Worm (Caenorhabditis elegans) whole organism, L1 larva: ENCODE measurements around the gene R102.2.
A peak's percentile ranks its signal among the peaks of the same experiment; 100 is the strongest.

ENCODE experiments used
- C16A3.4 ChIP-seq: fragments of 150-350 bp; optimal IDR thresholded peaks from 2 replicates; lab custom pipeline; 2014; ENCODE audit warnings: missing biosample characterization, missing genetic modification characterization
- Y116A8C.19 ChIP-seq: sonication (generic microtip); optimal IDR thresholded peaks from 2 replicates; lab custom pipeline; 2016; ENCODE audit warnings: missing compliant biosample characterization, missing genetic modification characterization, borderline replicate concordance
- blmp-1 ChIP-seq: fragments of 150-350 bp; optimal IDR thresholded peaks from 2 replicates; lab custom pipeline; 2014; ENCODE audit warnings: missing biosample characterization, missing genetic modification characterization
- ceh-63 ChIP-seq: fragments of 200-800 bp; sonication (Bioruptor generic); optimal IDR thresholded peaks from 2 replicates; lab custom pipeline; 2018; ENCODE audit warnings: mild to moderate bottlenecking, missing genetic modification characterization, missing compliant biosample characterization
- ceh-82 ChIP-seq, 3 experiments: fragments of 150-350 bp in 1 of 3; sonication (generic microtip) in 2 of 3; optimal IDR thresholded peaks; 2 replicates each; lab custom pipeline; 2014 to 2017; ENCODE audit warnings: missing biosample characterization in 3 of 3, missing genetic modification characterization in 3 of 3
- ceh-90 ChIP-seq: sonication (generic microtip); optimal IDR thresholded peaks from 2 replicates; lab custom pipeline; 2016; ENCODE audit warnings: missing genetic modification characterization, missing compliant biosample characterization
- dpl-1 ChIP-seq, 3 experiments: fragments of 150-350 bp in 2 of 3; sonication (generic microtip) in 1 of 3; optimal IDR thresholded peaks; 2 replicates each; lab custom pipeline; 2014 to 2017; ENCODE audit warnings: missing biosample characterization in 3 of 3, missing genetic modification characterization in 3 of 3, missing genetic modification reagents in 3 of 3
- efl-1 ChIP-seq, 4 experiments: fragments of 150-350 bp; optimal IDR thresholded peaks in 3 of 4; peaks in 1 of 4; 1 replicate in 1 of 4; 2 replicates in 3 of 4; lab custom pipeline; 2014; ENCODE audit warnings: missing biosample characterization in 2 of 4, missing genetic modification characterization in 2 of 4, missing genetic modification reagents in 2 of 4
- elt-3 ChIP-seq, 6 experiments: fragments of 150-350 bp in 1 of 6; sonication (generic microtip); optimal IDR thresholded peaks; 2 replicates each; lab custom pipeline; 2017 to 2018; ENCODE audit warnings: missing biosample characterization in 6 of 6, missing genetic modification characterization in 6 of 6, inconsistent platforms in 1 of 6
- ets-5 ChIP-seq: fragments of 200-800 bp; sonication (Bioruptor generic); IDR thresholded peaks from 2 replicates; pipeline ENCODE4 v1.3.6; 2022; ENCODE audit warnings: missing genetic modification characterization, missing compliant biosample characterization
- fkh-10 ChIP-seq: sonication (generic microtip); optimal IDR thresholded peaks from 2 replicates; lab custom pipeline; 2017; ENCODE audit warnings: missing biosample characterization, missing genetic modification reagents, missing genetic modification characterization
- grh-1 ChIP-seq: fragments of 200-800 bp; sonication (Bioruptor generic); IDR thresholded peaks from 2 replicates; pipeline ENCODE4 v1.3.6; 2022; ENCODE audit warnings: missing genetic modification reagents, missing genetic modification characterization, missing compliant biosample characterization
- hlh-17 ChIP-seq: fragments of 200-800 bp; sonication (Bioruptor generic); optimal IDR thresholded peaks from 2 replicates; lab custom pipeline; 2018; ENCODE audit warnings: missing genetic modification characterization, mild to moderate bottlenecking, missing compliant biosample characterization, moderate library complexity, borderline replicate concordance
- jun-1 ChIP-seq: fragments of 150-350 bp; optimal IDR thresholded peaks from 2 replicates; lab custom pipeline; 2014; ENCODE audit warnings: missing biosample characterization, missing genetic modification reagents, missing genetic modification characterization
- lin-14 ChIP-seq: fragments of 200-800 bp; sonication (Bioruptor generic); optimal IDR thresholded peaks from 2 replicates; lab custom pipeline; 2018; ENCODE audit warnings: mild to moderate bottlenecking, missing genetic modification characterization, moderate library complexity, missing compliant biosample characterization
- lin-35 ChIP-seq, 2 experiments: fragments of 150-350 bp; optimal IDR thresholded peaks; 2 replicates each; lab custom pipeline; 2014; ENCODE audit warnings: missing biosample characterization in 2 of 2, missing genetic modification characterization in 2 of 2, missing genetic modification reagents in 2 of 2
- lin-39 ChIP-seq: fragments of 150-350 bp; optimal IDR thresholded peaks from 2 replicates; lab custom pipeline; 2014; ENCODE audit warnings: missing biosample characterization, missing genetic modification reagents, missing genetic modification characterization
- lsy-2 ChIP-seq, 2 experiments: fragments of 150-350 bp; optimal IDR thresholded peaks; 2 replicates each; lab custom pipeline; 2014; ENCODE audit warnings: missing biosample characterization in 2 of 2, missing genetic modification characterization in 2 of 2
- mab-9 ChIP-seq: fragments of 200-800 bp; sonication (Bioruptor generic); IDR thresholded peaks from 2 replicates; pipeline ENCODE4 v1.3.6; 2022; ENCODE audit warnings: missing genetic modification reagents, missing genetic modification characterization, missing compliant biosample characterization
- mef-2 ChIP-seq: fragments of 150-350 bp; optimal IDR thresholded peaks from 2 replicates; lab custom pipeline; 2014; ENCODE audit warnings: missing biosample characterization, missing genetic modification characterization
- mep-1 ChIP-seq: fragments of 150-350 bp; optimal IDR thresholded peaks from 2 replicates; lab custom pipeline; 2014; ENCODE audit warnings: missing biosample characterization, missing genetic modification characterization
- nhr-12 ChIP-seq: sonication (generic microtip); optimal IDR thresholded peaks from 2 replicates; lab custom pipeline; 2017; ENCODE audit warnings: missing biosample characterization, missing genetic modification characterization
- nhr-20 ChIP-seq: sonication (generic microtip); optimal IDR thresholded peaks from 2 replicates; lab custom pipeline; 2016; ENCODE audit warnings: mild to moderate bottlenecking, missing genetic modification characterization, missing compliant biosample characterization
- nhr-237 ChIP-seq: fragments of 150-350 bp; optimal IDR thresholded peaks from 2 replicates; lab custom pipeline; 2014; ENCODE audit warnings: missing biosample characterization, missing genetic modification characterization
- nhr-28 ChIP-seq: fragments of 150-350 bp; optimal IDR thresholded peaks from 2 replicates; lab custom pipeline; 2014; ENCODE audit warnings: missing biosample characterization, missing genetic modification characterization
- nhr-71 ChIP-seq: sonication (generic microtip); optimal IDR thresholded peaks from 2 replicates; lab custom pipeline; 2016; ENCODE audit warnings: mild to moderate bottlenecking, missing genetic modification characterization, moderate library complexity, missing compliant biosample characterization
- nhr-84 ChIP-seq: sonication (generic microtip); optimal IDR thresholded peaks from 2 replicates; lab custom pipeline; 2017; ENCODE audit warnings: missing biosample characterization, missing genetic modification characterization
- nhr-85 ChIP-seq: sonication (generic microtip); peaks from one replicate; lab custom pipeline; 2016; ENCODE audit warnings: missing genetic modification characterization, inconsistent platforms, missing compliant biosample characterization
- nhr-90 ChIP-seq: sonication (generic microtip); optimal IDR thresholded peaks from 2 replicates; lab custom pipeline; 2016; ENCODE audit warnings: mild to moderate bottlenecking, missing genetic modification characterization, missing compliant biosample characterization; ENCODE audit not compliant: poor library complexity
- pag-3 ChIP-seq: sonication (generic microtip); optimal IDR thresholded peaks from 2 replicates; lab custom pipeline; 2017; ENCODE audit warnings: missing genetic modification characterization, mild to moderate bottlenecking, missing compliant biosample characterization, antibody characterized with exemption, borderline replicate concordance; ENCODE audit not compliant: insufficient read depth
- rnt-1 ChIP-seq: sonication (generic microtip); optimal IDR thresholded peaks from 2 replicates; lab custom pipeline; 2016; ENCODE audit warnings: mild to moderate bottlenecking, missing genetic modification characterization, moderate library complexity, missing compliant biosample characterization
- snpc-4 ChIP-seq: fragments of 150-350 bp; optimal IDR thresholded peaks from 2 replicates; lab custom pipeline; 2014; ENCODE audit warnings: missing biosample characterization, missing genetic modification characterization
- snu-23 ChIP-seq: sonication (generic microtip); optimal IDR thresholded peaks from 2 replicates; lab custom pipeline; 2016; ENCODE audit warnings: missing genetic modification characterization, missing compliant biosample characterization
- sox-4 ChIP-seq: sonication (generic microtip); optimal IDR thresholded peaks from 2 replicates; lab custom pipeline; 2016; ENCODE audit warnings: missing genetic modification characterization, missing compliant biosample characterization
- tbx-2 ChIP-seq: sonication (generic microtip); optimal IDR thresholded peaks from 2 replicates; lab custom pipeline; 2016; ENCODE audit warnings: missing genetic modification characterization, missing compliant biosample characterization
- unc-130 ChIP-seq: fragments of 150-350 bp; optimal IDR thresholded peaks from 2 replicates; lab custom pipeline; 2017; ENCODE audit warnings: missing biosample characterization, missing genetic modification characterization, inconsistent platforms
- unc-62 ChIP-seq: fragments of 150-350 bp; optimal IDR thresholded peaks from 2 replicates; lab custom pipeline; 2014; ENCODE audit warnings: missing biosample characterization, missing genetic modification reagents, missing genetic modification characterization
- unc-98 ChIP-seq: fragments of 200-800 bp; sonication (Bioruptor generic); IDR thresholded peaks from 2 replicates; pipeline ENCODE4 v1.3.6; 2022; ENCODE audit warnings: missing genetic modification characterization, missing compliant biosample characterization
- xbp-1 ChIP-seq: sonication (generic microtip); optimal IDR thresholded peaks from 2 replicates; lab custom pipeline; 2016; ENCODE audit warnings: missing genetic modification characterization, missing compliant biosample characterization
- zag-1 ChIP-seq: fragments of 150-350 bp; optimal IDR thresholded peaks from 2 replicates; lab custom pipeline; 2014; ENCODE audit warnings: missing biosample characterization, missing genetic modification characterization
- ztf-11 ChIP-seq, 2 experiments: sonication (generic microtip); optimal IDR thresholded peaks; 2 replicates each; lab custom pipeline; 2016 to 2017; ENCODE audit warnings: missing genetic modification characterization in 2 of 2, missing biosample characterization in 1 of 2, missing compliant biosample characterization in 1 of 2
- ztf-4 ChIP-seq: fragments of 150-350 bp; optimal IDR thresholded peaks from 2 replicates; lab custom pipeline; 2014; ENCODE audit warnings: missing biosample characterization, missing genetic modification characterization

Gene R102.2

ce11 chrIV:10701866-10702458 lies 14.6 kb downstream of the R102.2 start:
- no peak for TF ChIP-seq lin-39
- TF ChIP-seq lin-35 (GFP tag; optimal IDR thresholded peaks at IDR 0.05; lab: Kevin White, UChicago), result peak in 1 of 2 experiments; percentile 53
- TF ChIP-seq nhr-20, result peak; percentile 58
- no peak for TF ChIP-seq nhr-28 (tag; lab: Kevin White, UChicago)
- TF ChIP-seq ztf-4 (tag; lab: Kevin White, UChicago), result no peak
- no peak for TF ChIP-seq ztf-11 (tag; optimal IDR thresholded peaks at IDR 0.05; lab: Kevin White, UChicago)
- no peak for TF ChIP-seq snpc-4 (tag; lab: Kevin White, UChicago)
- peak in 1 of 2 experiments; percentile 67 for TF ChIP-seq lsy-2 (tag; optimal IDR thresholded peaks at IDR 0.05; lab: Kevin White, UChicago)
- no peak for TF ChIP-seq Y116A8C.19 (tag; lab: Kevin White, UChicago)
- peak; percentile 54 for TF ChIP-seq nhr-71 (tag; lab: Kevin White, UChicago)
- TF ChIP-seq nhr-85, result peak; percentile 88
- TF ChIP-seq ets-5 (GFP tag; lab: Robert Waterston, UW), result no peak
- TF ChIP-seq dpl-1 (GFP tag; optimal IDR thresholded peaks at IDR 0.05; lab: Kevin White, UChicago), result no peak
- peak; percentile 55 for TF ChIP-seq lin-14 (GFP tag; lab: Kevin White, UChicago)
- no peak for TF ChIP-seq fkh-10 (GFP tag; lab: Kevin White, UChicago)
- TF ChIP-seq mep-1, result no peak
- TF ChIP-seq zag-1 (tag; lab: Kevin White, UChicago), result no peak
- TF ChIP-seq snu-23 (GFP tag; lab: Kevin White, UChicago), result peak; percentile 37
- peak in 2 of 6 experiments; percentile 45 to 78 for TF ChIP-seq elt-3 (tag; optimal IDR thresholded peaks at IDR 0.05; lab: Kevin White, UChicago)
- TF ChIP-seq unc-130 (tag; lab: Kevin White, UChicago), result no peak
- peak; percentile 36 for TF ChIP-seq tbx-2 (tag; lab: Kevin White, UChicago)
- TF ChIP-seq nhr-84, result no peak
- no peak for TF ChIP-seq grh-1
- no peak for TF ChIP-seq efl-1 (optimal IDR thresholded peaks at IDR 0.05; lab: Kevin White, UChicago)
- peak in 1 of 2 experiments; percentile 51 for TF ChIP-seq efl-1 (GFP tag; optimal IDR thresholded peaks at IDR 0.05 in 1 of 2; lab: Kevin White, UChicago)
- peak; percentile 21 for TF ChIP-seq nhr-90 (tag; lab: Kevin White, UChicago)
- peak; percentile 61 for TF ChIP-seq blmp-1 (tag; lab: Kevin White, UChicago)
- TF ChIP-seq pag-3, result no peak
- TF ChIP-seq unc-98 (GFP tag; lab: Robert Waterston, UW), result no peak

DNA sequence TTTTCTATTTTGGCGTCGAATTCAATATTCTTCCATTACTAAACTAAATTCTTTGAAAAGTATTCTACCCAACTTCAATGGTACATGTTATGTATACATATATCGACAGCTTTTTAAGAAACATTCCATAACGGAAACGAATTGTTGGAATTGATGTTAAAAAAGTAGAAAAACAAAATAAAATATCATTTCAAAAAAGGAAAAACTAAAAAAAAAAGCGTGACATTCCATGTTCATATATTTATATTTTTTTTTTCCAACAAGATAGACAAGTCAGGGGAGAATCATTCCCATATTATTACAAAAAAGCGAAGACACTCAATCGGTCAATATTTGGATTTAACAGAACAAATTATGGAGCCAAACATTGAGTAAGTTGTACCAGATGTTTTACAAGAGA lies 17.8 kb downstream of the R102.2 start, which contains the start of gene R102.10:
R102.10 (plus strand) TSS at position 301 of the 400 bp plus-strand sequence.
- TF ChIP-seq C16A3.4 (tag; lab: Kevin White, UChicago) (no peak), ztf-11 (tag; optimal IDR thresholded peaks at IDR 0.05; lab: Kevin White, UChicago) (no peak), mep-1 (no peak), tbx-2 (tag; lab: Kevin White, UChicago) (no peak), ceh-90 (tag; lab: Kevin White, UChicago) (no peak)
- TF ChIP-seq, all 84 proteins: peak for 0

DNA sequence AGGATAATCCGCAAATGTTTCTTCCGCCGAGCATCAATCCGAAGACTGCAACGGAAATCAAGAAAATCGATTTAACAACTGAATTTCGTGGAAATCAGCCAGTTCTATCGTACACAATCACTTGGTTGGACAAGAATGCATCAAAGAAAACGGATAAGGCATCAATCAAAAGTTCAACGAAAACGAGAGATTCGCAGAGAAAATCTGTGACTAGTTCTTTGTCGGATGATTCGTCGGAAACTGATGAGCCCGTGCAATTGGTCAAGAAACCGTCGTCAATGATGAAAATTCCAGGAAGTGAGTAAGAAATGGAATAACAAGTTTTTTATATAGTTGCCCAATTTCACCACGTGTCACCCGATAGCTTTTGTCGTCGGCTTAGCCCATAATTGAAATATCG lies 18.7 kb downstream of the R102.2 start, which contains the start of gene R102.6:
R102.6 (minus strand) TSS at position 101 of the 400 bp plus-strand sequence.
- TF ChIP-seq mef-2 (tag; lab: Kevin White, UChicago), result no peak
- TF ChIP-seq Y116A8C.19 (tag; lab: Kevin White, UChicago), result no peak
- TF ChIP-seq, all 84 proteins: peak for 0

ce11 chrIV:10711729-10712128 lies 24.3 kb downstream of the R102.2 start, which contains the start of gene glb-21:
glb-21 (minus strand) TSS chrIV:10711794.
- no peak for TF ChIP-seq efl-1 (optimal IDR thresholded peaks at IDR 0.05; lab: Kevin White, UChicago)
- TF ChIP-seq efl-1 (GFP tag; optimal IDR thresholded peaks at IDR 0.05 in 1 of 2; lab: Kevin White, UChicago), result peak in 1 of 2 experiments; percentile 75
- no peak for TF ChIP-seq nhr-12 (tag; lab: Kevin White, UChicago)

DNA sequence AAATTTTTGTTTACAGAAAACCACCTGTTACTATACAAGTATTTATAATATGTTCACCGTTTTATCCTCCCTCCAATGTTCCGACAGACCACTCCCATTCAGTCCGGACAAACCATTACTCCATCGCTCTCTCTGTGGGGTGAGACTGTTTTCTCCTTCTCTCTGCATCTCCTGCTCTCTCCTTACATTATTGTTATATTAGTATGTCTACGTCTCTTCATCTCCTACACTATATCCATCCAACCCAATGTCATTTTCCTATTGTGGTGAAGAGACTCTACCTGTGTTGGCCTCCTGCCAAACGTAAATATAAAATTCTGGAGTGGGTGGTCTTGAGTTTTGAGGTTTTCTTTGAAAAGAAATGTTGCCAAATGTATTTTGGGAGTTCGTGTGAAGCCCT lies 27.2 kb downstream of the R102.2 start:
- TF ChIP-seq sox-4 (tag; lab: Kevin White, UChicago) (no peak), rnt-1 (tag; lab: Kevin White, UChicago) (no peak), snpc-4 (tag; lab: Kevin White, UChicago) (no peak), hlh-17 (no peak), mab-9 (no peak), nhr-237 (tag; lab: Kevin White, UChicago) (no peak), ceh-63 (GFP tag; lab: Kevin White, UChicago) (no peak), xbp-1 (peak; percentile 20), unc-130 (tag; lab: Kevin White, UChicago) (no peak), ceh-82 (tag; optimal IDR thresholded peaks at IDR 0.05; lab: Kevin White, UChicago) (no peak), jun-1 (tag; lab: Kevin White, UChicago) (no peak), blmp-1 (tag; lab: Kevin White, UChicago) (peak; percentile 57), nhr-20 (peak; percentile 58), unc-62 (GFP tag; lab: Kevin White, UChicago) (no peak), Y116A8C.19 (tag; lab: Kevin White, UChicago) (no peak)
